Fruit fly (Drosophila melanogaster) whole organism, embryonic: ENCODE measurements around the gene SelT.

Source experiments
- ATbp ChIP-seq: fragments of 200-800 bp; sonication (Bioruptor generic); optimal IDR thresholded peaks from 2 replicates; lab custom pipeline; 2017; ENCODE audit warnings: missing biosample characterization, mild to moderate bottlenecking, missing genetic modification characterization, missing genetic modification reagents
- Abd-B ChIP-seq: fragments of 200-800 bp; sonication (Bioruptor generic); optimal IDR thresholded peaks from 2 replicates; lab custom pipeline; 2018; ENCODE audit warnings: missing biosample characterization, mild to moderate bottlenecking, missing genetic modification characterization, moderate library complexity
- CG11247 ChIP-seq: fragments of 200-800 bp; sonication (Bioruptor generic); IDR thresholded peaks from 2 replicates; pipeline ENCODE4 v1.3.6; 2022; ENCODE audit warnings: missing biosample characterization, missing genetic modification characterization
- CG12219 ChIP-seq: fragments of 200-800 bp; sonication (Bioruptor generic); optimal IDR thresholded peaks from 3 replicates; lab custom pipeline; 2018; ENCODE audit warnings: missing biosample characterization, mild to moderate bottlenecking, missing genetic modification characterization
- CG13296 ChIP-seq: fragments of 200-800 bp; sonication (Bioruptor generic); optimal IDR thresholded peaks from 3 replicates; lab custom pipeline; 2018; ENCODE audit warnings: missing biosample characterization, mild to moderate bottlenecking, missing genetic modification characterization
- CG1603 ChIP-seq: fragments of 200-800 bp; sonication (Bioruptor generic); optimal IDR thresholded peaks from 2 replicates; lab custom pipeline; 2019; ENCODE audit warnings: missing biosample characterization, mild to moderate bottlenecking, missing genetic modification characterization, moderate library complexity
- CG1647 ChIP-seq: fragments of 200-800 bp; sonication (Bioruptor generic); optimal IDR thresholded peaks from 3 replicates; lab custom pipeline; 2016; ENCODE audit warnings: missing biosample characterization, missing genetic modification characterization
- CG17361 ChIP-seq: fragments of 200-800 bp; sonication (Bioruptor generic); IDR thresholded peaks from 3 replicates; pipeline ENCODE4 v1.3.6; 2022; ENCODE audit warnings: missing biosample characterization, missing genetic modification characterization
- CG17612 ChIP-seq: fragments of 200-800 bp; sonication (Bioruptor generic); IDR thresholded peaks from 2 replicates; pipeline ENCODE4 v1.3.6; 2022; ENCODE audit warnings: missing biosample characterization, missing genetic modification characterization
- CG18011 ChIP-seq: fragments of 200-800 bp; sonication (Bioruptor generic); optimal IDR thresholded peaks from 2 replicates; lab custom pipeline; 2017; ENCODE audit warnings: missing biosample characterization, missing genetic modification characterization, mild to moderate bottlenecking, moderate library complexity, missing genotype
- CG2889 ChIP-seq: fragments of 200-800 bp; sonication (Bioruptor generic); IDR thresholded peaks from 3 replicates; pipeline ENCODE4 v1.3.6; 2022; ENCODE audit warnings: missing biosample characterization, missing genetic modification characterization
- CG34224 ChIP-seq: fragments of 200-800 bp; sonication (Bioruptor generic); IDR thresholded peaks from 3 replicates; pipeline ENCODE4 v1.3.6; 2022; ENCODE audit warnings: missing biosample characterization, missing genetic modification characterization; ENCODE audit not compliant: partially characterized antibody
- CG43689 ChIP-seq: fragments of 200-800 bp; sonication (Bioruptor generic); IDR thresholded peaks from 2 replicates; pipeline ENCODE4 v1.3.6; 2022; ENCODE audit warnings: missing biosample characterization, missing genetic modification characterization
- CG4424 ChIP-seq: fragments of 200-800 bp; sonication (Bioruptor generic); optimal IDR thresholded peaks from 3 replicates; lab custom pipeline; 2016; ENCODE audit warnings: missing biosample characterization, missing genetic modification characterization
- CG4617 ChIP-seq: fragments of 200-800 bp; sonication (Bioruptor generic); optimal IDR thresholded peaks from 3 replicates; lab custom pipeline; 2016; ENCODE audit warnings: missing biosample characterization, missing genetic modification characterization, borderline replicate concordance
- CG6813 ChIP-seq: fragments of 200-800 bp; sonication (Bioruptor generic); optimal IDR thresholded peaks from 2 replicates; lab custom pipeline; 2017; ENCODE audit warnings: missing biosample characterization, missing genetic modification characterization, mild to moderate bottlenecking, moderate library complexity, missing genetic modification reagents
- CG8290 ChIP-seq, 3 experiments: fragments of 200-800 bp; sonication (Bioruptor generic); optimal IDR thresholded peaks; 2 replicates each; lab custom pipeline; 2016 to 2019; ENCODE audit warnings: missing biosample characterization in 3 of 3, missing genetic modification characterization in 3 of 3, mild to moderate bottlenecking in 2 of 3, moderate library complexity in 1 of 3
- Camta ChIP-seq: fragments of 200-800 bp; sonication (Bioruptor generic); optimal IDR thresholded peaks from 2 replicates; lab custom pipeline; 2016; ENCODE audit warnings: missing biosample characterization, missing genetic modification characterization
- CrebB ChIP-seq: fragments of 200-800 bp; sonication (Bioruptor generic); optimal IDR thresholded peaks from 3 replicates; lab custom pipeline; 2018; ENCODE audit warnings: missing biosample characterization, mild to moderate bottlenecking, missing genetic modification characterization
- Dfd ChIP-seq, 2 experiments: fragments of >200 bp; optimal IDR thresholded peaks; 2 replicates each; lab custom pipeline; 2017; ENCODE audit warnings: missing biosample characterization in 2 of 2, missing genetic modification characterization in 2 of 2
- Dll ChIP-seq: fragments of 200-800 bp; sonication (Bioruptor generic); IDR thresholded peaks from 4 replicates; pipeline ENCODE4 v1.3.6; 2022; ENCODE audit warnings: missing biosample characterization, missing genetic modification characterization; ENCODE audit not compliant: partially characterized antibody
- Fer2 ChIP-seq: fragments of 200-800 bp; sonication (Bioruptor generic); optimal IDR thresholded peaks from 2 replicates; lab custom pipeline; 2018; ENCODE audit warnings: missing biosample characterization, mild to moderate bottlenecking, missing genetic modification characterization, moderate library complexity
- Gsc ChIP-seq: fragments of 200-800 bp; sonication (Bioruptor generic); IDR thresholded peaks from 2 replicates; pipeline ENCODE4 v1.3.6; 2022; ENCODE audit warnings: missing biosample characterization, missing genetic modification characterization
- HLH3B ChIP-seq: fragments of 200-800 bp; sonication (Bioruptor generic); IDR thresholded peaks from 2 replicates; pipeline ENCODE4 v1.3.6; 2022; ENCODE audit warnings: missing biosample characterization, missing genetic modification characterization
- Hsf ChIP-seq: fragments of 200-800 bp; sonication (Bioruptor generic); optimal IDR thresholded peaks from 3 replicates; lab custom pipeline; 2016; ENCODE audit warnings: missing biosample characterization, missing genetic modification characterization
- Jarid2 ChIP-seq: fragments of 200-800 bp; sonication (Bioruptor generic); optimal IDR thresholded peaks from 3 replicates; lab custom pipeline; 2017; ENCODE audit warnings: mild to moderate bottlenecking, missing biosample characterization, missing genetic modification reagents, missing genetic modification characterization
- Lhr ChIP-seq: fragments of 200-800 bp; sonication (Bioruptor generic); optimal IDR thresholded peaks from 3 replicates; lab custom pipeline; 2017; ENCODE audit warnings: mild to moderate bottlenecking, missing biosample characterization, missing genetic modification reagents, missing genetic modification characterization
- Max ChIP-seq: fragments of 200-800 bp; sonication (Bioruptor generic); optimal IDR thresholded peaks from 2 replicates; lab custom pipeline; 2016; ENCODE audit warnings: missing biosample characterization, mild to moderate bottlenecking, missing genetic modification characterization
- Neu2 ChIP-seq: fragments of 200-800 bp; sonication (Bioruptor generic); optimal IDR thresholded peaks from 3 replicates; lab custom pipeline; 2016; ENCODE audit warnings: missing biosample characterization, missing genetic modification characterization, borderline replicate concordance
- Optix ChIP-seq: fragments of 200-800 bp; sonication (Bioruptor generic); IDR thresholded peaks from 3 replicates; pipeline ENCODE4 v1.3.6; 2022; ENCODE audit warnings: missing biosample characterization, missing genetic modification characterization
- Stat92E ChIP-seq, 3 experiments: fragments of >200 bp in 2 of 3; fragments of 200-800 bp in 1 of 3; sonication (Bioruptor generic) in 1 of 3; optimal IDR thresholded peaks; 2 replicates each; lab custom pipeline; 2017 to 2019; ENCODE audit warnings: missing biosample characterization in 3 of 3, missing genetic modification characterization in 3 of 3, mild to moderate bottlenecking in 1 of 3, moderate library complexity in 1 of 3
- Xrp1 ChIP-seq: fragments of 200-800 bp; sonication (Bioruptor generic); IDR thresholded peaks from 2 replicates; pipeline ENCODE4 v1.3.6; 2022; ENCODE audit warnings: missing biosample characterization, missing genetic modification characterization
- aop ChIP-seq: fragments of 200-800 bp; sonication (Bioruptor generic); IDR thresholded peaks from 2 replicates; pipeline ENCODE4 v1.3.6; 2022; ENCODE audit warnings: missing biosample characterization, missing genetic modification characterization
- bab2 ChIP-seq: fragments of 200-800 bp; sonication (Bioruptor generic); optimal IDR thresholded peaks from 2 replicates; lab custom pipeline; 2016; ENCODE audit warnings: missing biosample characterization, missing genetic modification characterization
- chn ChIP-seq: fragments of 200-800 bp; sonication (Bioruptor generic); optimal IDR thresholded peaks from 2 replicates; lab custom pipeline; 2016; ENCODE audit warnings: missing biosample characterization, missing genetic modification characterization
- fd102C ChIP-seq: fragments of 200-800 bp; sonication (Bioruptor generic); optimal IDR thresholded peaks from 2 replicates; lab custom pipeline; 2018; ENCODE audit warnings: missing biosample characterization, mild to moderate bottlenecking, missing genetic modification characterization, moderate library complexity
- hth ChIP-seq: fragments of >200 bp; optimal IDR thresholded peaks from 2 replicates; lab custom pipeline; 2017; ENCODE audit warnings: inconsistent platforms
- ind ChIP-seq: fragments of 200-800 bp; sonication (Bioruptor generic); optimal IDR thresholded peaks from 3 replicates; lab custom pipeline; 2016; ENCODE audit warnings: missing biosample characterization, missing genetic modification characterization
- insv ChIP-seq, 2 experiments: fragments of 200-800 bp; sonication (Bioruptor generic); optimal IDR thresholded peaks; 3 replicates each; lab custom pipeline; 2016 to 2018; ENCODE audit warnings: missing biosample characterization in 2 of 2, missing genetic modification characterization in 2 of 2
- mld ChIP-seq: fragments of 200-800 bp; sonication (Bioruptor generic); IDR thresholded peaks from 3 replicates; pipeline ENCODE4 v1.3.6; 2022; ENCODE audit warnings: missing biosample characterization, missing genetic modification characterization; ENCODE audit not compliant: partially characterized antibody
- sr ChIP-seq: fragments of 200-800 bp; sonication (Bioruptor generic); IDR thresholded peaks from 3 replicates; pipeline ENCODE4 v1.3.6; 2022; ENCODE audit warnings: missing biosample characterization, missing genetic modification characterization
- tgo ChIP-seq: fragments of 200-800 bp; sonication (Bioruptor generic); IDR thresholded peaks from 3 replicates; pipeline ENCODE4 v1.3.6; 2022; ENCODE audit warnings: missing biosample characterization, missing genetic modification characterization
- toy ChIP-seq: fragments of 200-800 bp; sonication (Bioruptor generic); IDR thresholded peaks from 2 replicates; pipeline ENCODE4 v1.3.6; 2022; ENCODE audit warnings: missing biosample characterization, missing genetic modification characterization
- unc-4 ChIP-seq: fragments of 200-800 bp; sonication (Bioruptor generic); IDR thresholded peaks from 2 replicates; pipeline ENCODE4 v1.3.6; 2022; ENCODE audit warnings: missing biosample characterization, missing genetic modification characterization; ENCODE audit not compliant: partially characterized antibody
- vvl ChIP-seq: fragments of 200-800 bp; sonication (Bioruptor generic); IDR thresholded peaks from 2 replicates; pipeline ENCODE4 v1.3.6; 2022; ENCODE audit warnings: missing biosample characterization, missing genetic modification characterization
- wor ChIP-seq: fragments of 200-800 bp; sonication (Bioruptor generic); IDR thresholded peaks from 2 replicates; pipeline ENCODE4 v1.3.6; 2022; ENCODE audit warnings: missing biosample characterization, missing genetic modification characterization
- zen ChIP-seq: fragments of 200-800 bp; sonication (Bioruptor generic); optimal IDR thresholded peaks from 3 replicates; lab custom pipeline; 2018; ENCODE audit warnings: missing biosample characterization, mild to moderate bottlenecking, missing genetic modification characterization, moderate library complexity
- zfh1 ChIP-seq: fragments of 200-800 bp; sonication (Bioruptor generic); IDR thresholded peaks from 3 replicates; pipeline ENCODE4 v1.3.6; 2022; ENCODE audit warnings: missing biosample characterization, missing genetic modification characterization

SelT gene

DNA sequence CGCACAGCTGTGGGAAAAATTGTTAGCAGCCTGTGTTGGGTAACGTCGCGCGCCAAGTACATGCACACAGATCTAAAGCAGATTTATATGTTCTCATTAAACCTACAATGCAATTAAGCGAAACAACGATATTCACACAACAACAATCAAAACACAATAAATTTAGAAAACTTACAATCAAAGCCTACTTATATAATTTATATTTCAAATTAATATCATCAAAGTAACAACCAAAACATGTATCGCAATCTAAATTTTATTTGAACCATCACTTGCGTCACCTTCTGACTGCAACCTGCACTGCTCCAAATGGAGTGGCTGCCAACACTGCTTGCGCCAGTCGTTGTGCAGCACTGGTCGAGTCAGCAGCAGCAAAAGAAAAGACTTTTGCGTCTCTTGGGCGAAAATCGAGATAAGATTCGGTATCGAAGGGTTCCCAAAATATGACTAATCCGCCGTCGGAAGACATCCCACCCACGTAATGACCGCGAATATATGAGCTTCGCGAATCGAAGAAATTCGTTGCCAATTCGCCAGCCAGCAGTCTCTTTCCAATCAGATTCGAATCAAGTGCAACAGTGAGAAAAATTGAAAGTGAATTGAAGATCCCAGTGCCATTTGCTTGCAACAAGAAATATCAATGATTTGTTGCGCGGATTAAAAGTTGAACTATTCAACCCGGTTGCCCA is 29.3 kb upstream of the SelT start, which contains the start of the genes CG8892 and CG34126 (continued):
- peak; percentile 96 for TF ChIP-seq zfh1
- peak; percentile 95 for TF ChIP-seq Gsc
- peak; percentile 98 for TF ChIP-seq CG8290 (GFP tag; optimal IDR thresholded peaks at IDR 0.05; lab: Kevin White, UChicago)
- peak; percentile 91 to 94 for TF ChIP-seq CG8290 (tag; optimal IDR thresholded peaks at IDR 0.05; lab: Kevin White, UChicago)
- TF ChIP-seq mld (GFP tag; lab: Robert Waterston, UW): no peak
- no peak for TF ChIP-seq hth (lab: Kevin White, UChicago)
- peak; percentile 94 for TF ChIP-seq wor (GFP tag; lab: Robert Waterston, UW)
- TF ChIP-seq tgo (GFP tag; lab: Robert Waterston, UW): peak; percentile 97
- peak; percentile 97 for TF ChIP-seq Camta
- TF ChIP-seq aop (GFP tag; lab: Robert Waterston, UW): peak; percentile 72; the same call in 1 of the 2 replicates
- peak; percentile 93 for TF ChIP-seq toy (GFP tag; lab: Robert Waterston, UW)
- peak; percentile 97 for TF ChIP-seq bab2
- peak; percentile 99 for TF ChIP-seq ind (GFP tag; lab: Kevin White, UChicago)
- TF ChIP-seq CG12219 (GFP tag; lab: Kevin White, UChicago): peak; percentile 86
- peak; percentile 68 for TF ChIP-seq fd102C (GFP tag; lab: Kevin White, UChicago)
- peak; percentile 90 for TF ChIP-seq CG6813 (GFP tag; lab: Kevin White, UChicago)
- TF ChIP-seq CG17612 (GFP tag; lab: Robert Waterston, UW): peak; percentile 87
- peak; percentile 53; the same call in 1 of the 4 replicates for TF ChIP-seq Dll (GFP tag; lab: Robert Waterston, UW)
- peak; percentile 94 for TF ChIP-seq HLH3B (GFP tag; lab: Robert Waterston, UW)
- peak; percentile 90 for TF ChIP-seq ATbp (GFP tag; lab: Kevin White, UChicago)
- peak; percentile 96 for TF ChIP-seq zen (tag; lab: Kevin White, UChicago)
- peak; percentile 92 for TF ChIP-seq CrebB (tag; lab: Kevin White, UChicago)
- TF ChIP-seq CG1603 (tag; lab: Kevin White, UChicago): peak; percentile 85
- TF ChIP-seq Xrp1 (GFP tag; lab: Robert Waterston, UW): peak; percentile 98
- TF ChIP-seq CG1647 (GFP tag; lab: Kevin White, UChicago): peak; percentile 98
- peak; percentile 96 for TF ChIP-seq CG13296
- TF ChIP-seq Lhr: peak; percentile 89
- TF ChIP-seq CG4424: peak; percentile 99
- peak; percentile 88 for TF ChIP-seq Jarid2 (GFP tag; lab: Kevin White, UChicago)
- TF ChIP-seq vvl (GFP tag; lab: Robert Waterston, UW): peak; percentile 96
- TF ChIP-seq CG2889 (GFP tag; lab: Robert Waterston, UW): peak; percentile 95
- TF ChIP-seq Fer2 (tag; lab: Kevin White, UChicago): peak; percentile 97
- TF ChIP-seq Optix (GFP tag; lab: Robert Waterston, UW): peak; percentile 92
- peak; percentile 58; the same call in 2 of the 3 replicates for TF ChIP-seq sr (GFP tag; lab: Robert Waterston, UW)
- TF ChIP-seq CG17361: peak; percentile 98
- peak; percentile 90 for TF ChIP-seq CG18011 (GFP tag; lab: Kevin White, UChicago)
- TF ChIP-seq Stat92E (GFP tag; optimal IDR thresholded peaks at IDR 0.05; lab: Kevin White, UChicago): peak in 1 of 3 experiments; percentile 76
- no peak for TF ChIP-seq CG34224
- peak; percentile 99 for TF ChIP-seq Hsf
- TF ChIP-seq chn: peak; percentile 98
- TF ChIP-seq Max: peak; percentile 99
- TF ChIP-seq CG4617: peak; percentile 99
- 0 out of 2 replicates have a peak, but pooled peaks have one; percentile 27 for TF ChIP-seq unc-4 (GFP tag; lab: Robert Waterston, UW)
- TF ChIP-seq Dfd (GFP tag; optimal IDR thresholded peaks at IDR 0.05; lab: Kevin White, UChicago): peak in 1 of 2 experiments; percentile 92
- TF ChIP-seq CG11247 (GFP tag; lab: Robert Waterston, UW): peak; percentile 96
- peak; percentile 72 for TF ChIP-seq Neu2
- peak in 1 of 2 experiments; percentile 91 for TF ChIP-seq insv (GFP tag; optimal IDR thresholded peaks at IDR 0.05; lab: Kevin White, UChicago)
- TF ChIP-seq CG43689 (GFP tag; lab: Robert Waterston, UW): peak; percentile 89
- TF ChIP-seq Abd-B (GFP tag; lab: Kevin White, UChicago): peak; percentile 99
